Worm (Caenorhabditis elegans) whole organism, L4 larva: ENCODE measurements around the gene ddx-17.

Source experiments
- ceh-28 ChIP-seq: fragments of 150-350 bp; optimal IDR thresholded peaks from 2 replicates; lab custom pipeline; 2014; ENCODE audit warnings: missing biosample characterization, missing genetic modification reagents, missing genetic modification characterization
- ceh-82 ChIP-seq: sonication (generic microtip); optimal IDR thresholded peaks from 2 replicates; lab custom pipeline; 2017; ENCODE audit warnings: missing biosample characterization, missing genetic modification characterization
- dmd-9 ChIP-seq: fragments of 200-800 bp; sonication (Bioruptor generic); IDR thresholded peaks from 2 replicates; pipeline ENCODE4 v1.3.6; 2022; ENCODE audit warnings: missing genetic modification reagents, missing genetic modification characterization, missing compliant biosample characterization
- jun-1 ChIP-seq: fragments of 150-350 bp; optimal IDR thresholded peaks from 2 replicates; lab custom pipeline; 2014; ENCODE audit warnings: missing biosample characterization, missing genetic modification reagents, missing genetic modification characterization
- lin-38 ChIP-seq: fragments of 200-800 bp; sonication (Bioruptor generic); IDR thresholded peaks from 2 replicates; pipeline ENCODE4 v1.3.6; 2022; ENCODE audit warnings: missing genetic modification reagents, missing genetic modification characterization, missing compliant biosample characterization
- lin-39 ChIP-seq: fragments of 150-350 bp; optimal IDR thresholded peaks from 2 replicates; lab custom pipeline; 2014; ENCODE audit warnings: missing biosample characterization, missing genetic modification reagents, missing genetic modification characterization
- mdl-1 ChIP-seq, 2 experiments: fragments of 150-350 bp in 1 of 2; sonication (generic microtip) in 1 of 2; optimal IDR thresholded peaks; 2 replicates each; lab custom pipeline; 2014 to 2017; ENCODE audit warnings: missing biosample characterization in 2 of 2, missing genetic modification characterization in 2 of 2
- nhr-11 ChIP-seq: fragments of 150-350 bp; optimal IDR thresholded peaks from 2 replicates; lab custom pipeline; 2014; ENCODE audit warnings: missing biosample characterization, missing genetic modification characterization
- nhr-6 ChIP-seq: fragments of 150-350 bp; optimal IDR thresholded peaks from 2 replicates; lab custom pipeline; 2014; ENCODE audit warnings: missing biosample characterization, missing genetic modification characterization
- nhr-77 ChIP-seq: fragments of 150-350 bp; optimal IDR thresholded peaks from 2 replicates; lab custom pipeline; 2014; ENCODE audit warnings: missing biosample characterization, missing genetic modification characterization
- pqm-1 ChIP-seq: sonication (generic microtip); optimal IDR thresholded peaks from 2 replicates; lab custom pipeline; 2017; ENCODE audit warnings: missing biosample characterization, missing genetic modification characterization
- sdz-12 ChIP-seq: fragments of 200-800 bp; sonication (Bioruptor generic); optimal IDR thresholded peaks from 2 replicates; lab custom pipeline; 2018; ENCODE audit warnings: mild to moderate bottlenecking, missing genetic modification characterization, missing compliant biosample characterization
- set-16 ChIP-seq: fragments of 200-800 bp; sonication (Bioruptor generic); IDR thresholded peaks from 2 replicates; pipeline ENCODE4 v1.3.6; 2022; ENCODE audit warnings: missing genetic modification reagents, missing genetic modification characterization, missing compliant biosample characterization
- skn-1 ChIP-seq: fragments of 150-350 bp; optimal IDR thresholded peaks from 2 replicates; lab custom pipeline; 2014; ENCODE audit warnings: missing biosample characterization, missing genetic modification characterization

- TF ChIP-seq nhr-11 = no peak
- no peak for TF ChIP-seq skn-1 (tag; lab: Kevin White, UChicago)
- no peak for TF ChIP-seq sdz-12 (GFP tag; lab: Kevin White, UChicago)
- TF ChIP-seq pqm-1 = no peak
- TF ChIP-seq ceh-28 (tag; lab: Kevin White, UChicago) = no peak
- TF ChIP-seq nhr-6 (tag; lab: Kevin White, UChicago) = no peak
- TF ChIP-seq nhr-77 = no peak
- no peak for TF ChIP-seq lin-39
- no peak for TF ChIP-seq jun-1 (tag; lab: Kevin White, UChicago)
- TF ChIP-seq set-16 (GFP tag; lab: Robert Waterston, UW) = no peak
- no peak for TF ChIP-seq mdl-1 (tag; optimal IDR thresholded peaks at IDR 0.05; lab: Kevin White, UChicago)
- no peak for TF ChIP-seq dmd-9
- no peak for TF ChIP-seq lin-38 (GFP tag; lab: Robert Waterston, UW)
- TF ChIP-seq ceh-82 (tag; lab: Kevin White, UChicago) = no peak
Measured at ce11 chrV:14004342-14004741, 7.5 kb downstream of the ddx-17 start.
